Fruit fly (Drosophila melanogaster) whole organism, larva: ENCODE results near the gene VhaAC39-1.
A peak's percentile ranks its signal among the peaks of the same experiment; 100 is the strongest.

Experiments
- noc ChIP-seq: fragments of 200-800 bp; sonication (Bioruptor generic); optimal IDR thresholded peaks from 3 replicates; lab custom pipeline; 2019; ENCODE audit warnings: missing biosample characterization, mild to moderate bottlenecking, missing genetic modification characterization, moderate library complexity

VhaAC39-1 gene

DNA sequence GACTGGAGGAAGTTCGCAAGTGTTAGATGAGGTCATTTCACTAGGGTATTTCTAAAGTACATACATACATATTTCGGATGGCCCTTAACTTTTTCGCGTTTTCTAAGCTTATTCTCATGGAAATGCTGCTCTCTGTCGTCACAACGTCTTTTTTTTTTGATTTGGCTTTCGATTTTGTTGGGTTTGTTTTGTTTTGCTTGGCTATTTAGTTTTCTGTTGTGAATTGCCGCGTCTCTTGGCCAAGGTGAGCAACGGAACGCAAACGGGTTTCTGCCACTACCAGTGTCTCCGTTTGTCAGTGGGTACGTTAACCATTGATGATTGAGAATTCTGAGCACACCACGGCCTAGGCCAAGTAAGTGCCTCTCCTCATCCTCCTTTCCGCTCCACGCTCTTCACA, 14.4 kb upstream of the VhaAC39-1 start:
- TF ChIP-seq noc, result no peak

DNA sequence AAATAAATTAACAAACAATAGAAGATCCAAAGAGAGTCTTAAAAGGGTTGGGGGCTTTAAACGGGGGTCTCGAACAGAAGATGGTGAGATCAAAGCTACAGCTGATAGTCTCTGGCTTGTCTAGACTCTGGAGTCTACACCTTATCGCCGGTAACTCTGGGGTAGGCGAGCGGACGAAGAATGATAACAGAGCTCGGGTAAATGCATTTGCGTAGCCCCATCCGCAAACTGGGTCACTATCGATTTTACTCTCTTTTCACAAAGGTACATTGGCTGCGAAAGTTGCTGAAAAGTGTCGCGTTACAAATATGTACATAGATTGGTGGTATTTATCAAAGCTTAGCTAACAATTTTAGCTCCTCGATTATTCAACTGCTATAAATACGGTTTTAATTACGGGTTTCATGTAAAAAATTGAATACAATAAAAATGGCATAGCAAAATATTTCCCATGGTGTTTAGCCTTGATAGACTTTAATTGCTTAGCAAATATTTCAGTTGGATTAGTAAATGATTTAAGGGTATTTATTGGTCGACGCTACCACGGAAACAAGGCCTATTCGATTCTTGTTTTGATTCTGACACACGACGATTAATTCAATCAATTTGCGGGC, 13.6 kb upstream of the VhaAC39-1 start:
- no peak for TF ChIP-seq noc

DNA sequence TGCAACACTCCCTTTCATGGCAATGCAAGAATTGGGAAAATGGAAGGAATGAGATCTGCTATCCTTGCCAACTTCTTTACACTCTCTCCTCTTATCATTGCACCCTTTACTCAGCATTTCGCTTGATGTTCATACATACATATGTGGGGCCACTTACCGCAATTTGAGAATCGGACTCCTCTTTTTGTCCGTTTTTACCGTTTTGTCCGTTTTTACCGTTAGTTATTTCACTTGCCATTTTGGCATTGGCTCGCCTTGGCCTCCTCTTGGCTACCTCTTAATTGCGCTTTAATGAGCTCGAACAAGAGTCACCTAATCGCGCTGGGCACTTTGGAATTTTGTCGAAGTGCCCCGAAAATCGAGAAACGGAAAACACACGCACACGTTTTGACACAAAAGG, 12.8 kb upstream of the VhaAC39-1 start:
- TF ChIP-seq noc, result no peak

DNA sequence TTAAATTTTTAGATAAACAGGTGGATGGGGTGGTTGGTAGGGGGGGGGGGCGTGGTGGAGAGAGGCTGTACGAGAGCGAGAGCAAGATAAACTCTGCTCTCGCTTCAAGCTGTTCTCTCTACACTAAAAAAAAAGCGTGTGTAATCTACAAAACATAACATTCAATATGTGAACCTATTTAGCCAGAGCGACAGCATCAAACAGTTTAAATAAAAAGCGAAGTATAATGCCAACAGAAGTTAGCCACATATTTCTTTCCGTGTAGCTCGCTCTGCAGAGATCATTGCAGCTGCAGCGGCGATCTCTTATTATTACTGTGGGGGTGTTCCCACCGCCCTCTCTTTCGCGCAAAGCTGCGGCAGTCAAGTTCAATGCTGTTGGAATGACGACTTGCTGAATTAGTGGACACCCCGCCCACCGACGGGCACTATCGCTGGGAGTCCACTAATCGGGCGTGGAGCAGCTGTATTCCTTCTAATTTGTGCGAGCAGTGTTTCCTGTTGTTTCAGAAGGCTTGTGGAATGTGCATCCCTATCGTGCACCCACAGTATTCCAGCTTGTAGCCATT, 12.0 kb upstream of the VhaAC39-1 start, which contains the start of gene CG2930:
TSS of gene CG2930 (plus strand) at position 518 of the 568 bp plus-strand sequence.
- no peak for TF ChIP-seq noc

DNA sequence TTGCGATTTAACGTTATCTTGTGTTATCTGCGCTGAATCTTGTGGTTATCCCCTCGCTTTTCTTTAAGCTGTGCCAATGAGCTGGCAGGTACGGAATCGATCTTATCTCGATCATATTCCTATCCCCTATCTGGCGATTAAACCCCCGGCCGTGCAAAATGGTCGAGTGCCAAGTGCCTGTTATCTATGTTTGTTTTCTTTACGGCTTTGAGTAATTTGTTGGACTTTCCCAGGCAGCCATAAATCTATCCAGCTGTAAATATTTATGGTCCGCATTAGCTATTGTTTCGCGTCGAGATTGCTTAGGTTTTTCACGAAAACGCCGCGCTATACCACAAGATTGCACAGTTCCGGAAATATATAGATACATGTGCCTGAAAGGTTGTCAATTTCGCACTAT, 11.5 kb upstream of the VhaAC39-1 start:
- TF ChIP-seq noc, result peak; percentile 70

DNA sequence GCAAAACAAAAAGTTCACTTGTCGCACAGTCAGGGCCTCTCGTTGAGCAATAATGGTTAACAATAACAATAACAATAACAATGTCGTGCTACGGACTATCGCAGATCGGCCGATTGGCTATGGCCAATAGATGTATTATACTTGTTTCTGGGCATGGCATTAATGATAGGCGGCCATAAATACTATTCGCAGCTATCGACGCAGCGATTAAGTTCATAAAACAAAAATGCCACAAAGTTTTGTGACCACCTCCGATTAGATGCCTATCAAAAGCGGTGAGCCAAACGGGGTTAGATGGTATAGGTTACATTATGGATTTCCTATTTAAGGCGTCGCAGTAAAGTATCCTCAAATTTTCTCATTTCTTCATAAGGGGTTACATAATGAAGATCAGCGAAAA, 10.0 kb upstream of the VhaAC39-1 start:
- TF ChIP-seq noc, result peak; percentile 52

DNA sequence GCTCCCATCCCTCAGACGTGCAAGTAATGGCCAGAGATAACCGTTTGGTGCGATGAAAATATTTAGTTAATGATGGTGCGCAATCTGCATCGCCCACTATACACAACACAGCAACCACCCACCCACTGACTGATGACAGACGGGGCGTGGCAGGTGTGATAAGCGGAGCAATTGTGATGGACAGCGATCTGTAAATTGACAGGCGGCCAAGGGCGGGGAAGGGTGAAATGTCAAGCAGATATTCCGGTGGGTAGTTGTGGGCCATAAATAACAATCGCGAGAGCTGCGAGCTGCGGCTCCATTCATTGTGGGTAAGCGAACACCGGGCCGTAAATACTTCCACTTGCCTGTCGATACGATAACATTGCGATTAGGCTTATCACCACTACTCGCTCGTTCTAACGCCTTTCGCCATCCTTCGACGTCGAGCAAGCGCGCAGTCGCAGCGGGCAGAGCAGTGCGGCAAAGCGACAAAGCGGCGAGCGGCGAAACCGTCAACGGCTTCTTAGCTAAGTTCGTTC, 8.6 kb upstream of the VhaAC39-1 start, which contains the start of gene yin:
TSS of gene yin (minus strand) at position 51 of the 521 bp plus-strand sequence.
- peak; percentile 18 for TF ChIP-seq noc

DNA sequence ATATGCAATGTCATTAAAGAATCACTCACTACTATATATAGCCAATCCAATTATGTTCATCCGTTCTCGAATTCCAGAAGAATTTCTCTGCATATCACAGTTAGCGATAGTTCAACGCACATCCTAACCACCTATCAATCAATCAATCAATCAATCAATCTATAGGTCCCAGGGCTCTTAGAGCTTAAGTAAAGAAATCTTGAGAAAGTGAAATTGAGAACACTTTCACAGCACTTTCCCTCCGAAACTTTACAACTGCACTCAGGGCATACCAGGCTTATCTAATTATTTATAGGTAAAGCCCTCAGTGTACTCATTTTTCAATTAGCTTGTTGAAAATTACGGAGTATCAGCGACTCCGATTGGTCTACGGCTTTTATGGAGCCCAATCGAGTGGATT, 6.1 kb upstream of the VhaAC39-1 start:
- TF ChIP-seq noc, result no peak

DNA sequence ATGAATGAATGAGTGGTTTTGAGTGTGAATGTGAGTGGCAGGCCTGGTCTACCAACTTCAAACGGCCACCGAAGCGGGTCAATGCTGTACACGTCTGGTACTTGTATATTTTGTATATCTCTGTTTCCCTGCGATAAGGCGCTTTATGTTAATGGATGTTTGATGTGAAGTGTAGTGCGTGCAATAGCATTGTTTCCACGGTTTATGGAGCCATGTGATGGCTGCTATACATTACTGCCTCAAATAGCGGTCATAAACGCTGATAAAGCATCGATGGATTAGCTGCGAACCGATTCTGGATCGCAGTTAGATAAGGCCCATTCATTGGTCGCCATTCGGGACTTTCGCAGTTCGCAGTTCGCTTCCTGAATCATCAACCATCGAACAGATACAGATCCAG, 5.6 kb upstream of the VhaAC39-1 start:
- TF ChIP-seq noc, result no peak

DNA sequence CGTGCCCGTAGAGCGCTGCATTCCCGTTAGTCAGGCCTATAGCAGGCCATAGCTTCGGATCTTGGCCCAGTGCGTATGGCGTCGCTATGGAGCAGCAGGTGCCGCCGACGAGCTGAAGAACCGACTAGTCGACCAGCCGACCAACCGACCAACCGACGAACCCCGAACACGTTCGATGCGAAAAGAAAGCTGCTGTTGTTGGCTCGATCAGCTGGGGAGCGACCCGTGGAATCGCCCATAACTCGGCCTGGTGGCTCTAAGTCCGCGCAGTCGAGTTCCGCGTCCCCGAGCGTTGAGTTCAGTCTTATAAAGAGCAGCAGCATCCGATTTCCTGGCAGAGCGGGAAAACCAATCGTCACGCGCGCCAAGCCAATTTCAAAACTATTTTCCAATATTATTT, 3.4 kb downstream of the VhaAC39-1 start, which contains the start of gene CG15239:
TSS of gene CG15239 (plus strand) at position 265 of the 400 bp plus-strand sequence.
- no peak for TF ChIP-seq noc

DNA sequence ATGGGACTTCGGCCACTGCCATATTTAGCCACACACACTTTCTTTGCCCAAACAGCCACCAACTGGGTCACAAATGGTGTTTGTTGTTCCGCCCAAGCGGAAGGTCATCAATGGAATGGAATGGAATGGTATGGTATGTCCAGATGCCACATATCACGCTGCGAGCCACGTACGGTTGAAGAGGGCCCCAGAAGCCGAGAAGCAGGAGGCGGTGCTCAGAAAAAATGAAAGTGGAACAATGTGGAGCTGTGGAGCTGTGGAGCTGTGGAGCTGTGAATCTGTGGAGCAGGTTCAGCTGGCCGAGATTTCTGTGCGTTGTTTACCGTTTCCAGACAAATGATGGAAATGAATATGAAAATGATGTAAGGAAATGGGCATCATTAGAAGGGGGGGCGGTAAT, 6.2 kb downstream of the VhaAC39-1 start:
- TF ChIP-seq noc, result no peak

DNA sequence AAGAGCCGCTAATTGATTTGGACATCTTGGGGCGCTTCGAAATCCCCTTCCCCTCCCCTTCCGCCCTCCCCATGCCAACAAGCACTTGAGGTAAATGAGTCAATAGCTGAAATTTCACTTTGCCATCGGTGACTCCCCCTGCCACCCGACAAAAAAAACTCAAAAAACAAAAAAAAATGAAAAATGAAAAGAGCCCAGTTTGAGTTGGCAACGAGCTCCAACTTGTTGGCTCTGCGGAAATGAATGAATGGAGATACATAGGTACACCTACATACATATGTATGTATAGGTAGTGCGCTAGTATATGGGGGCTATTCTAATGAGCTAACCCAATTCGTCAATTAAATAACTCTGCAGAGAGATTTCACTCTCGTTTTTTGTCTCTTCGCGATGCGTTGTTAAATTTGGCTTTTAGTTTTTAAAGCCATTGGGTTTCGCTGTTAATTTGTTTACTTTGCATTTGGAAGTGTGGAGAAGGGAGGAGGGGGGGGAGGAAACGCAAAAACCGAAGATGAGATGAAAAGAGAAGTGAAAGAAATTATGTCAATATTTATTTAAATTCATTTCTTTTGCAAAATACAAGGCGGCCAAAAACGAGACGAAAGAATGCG, 7.2 kb downstream of the VhaAC39-1 start:
- TF ChIP-seq noc, result no peak

DNA sequence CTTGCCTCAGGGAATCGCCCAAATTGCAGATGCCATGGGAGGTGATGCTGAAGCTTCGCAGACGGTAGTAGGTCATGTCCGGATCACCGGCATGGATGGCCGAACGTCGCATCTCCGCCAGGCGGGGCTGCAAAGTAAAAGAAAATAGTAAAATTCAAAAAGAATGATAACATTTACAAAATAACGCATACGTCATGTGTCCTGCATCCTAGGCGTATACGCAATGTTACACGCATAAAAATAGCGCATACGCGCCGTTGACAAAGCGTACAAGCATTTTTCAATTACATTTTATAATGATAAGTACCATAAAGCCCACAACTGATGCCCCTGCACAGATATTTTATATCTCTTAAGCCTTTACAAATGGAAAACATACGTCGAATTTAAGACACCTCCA, 21.4 kb downstream of the VhaAC39-1 start:
- no peak for TF ChIP-seq noc

DNA sequence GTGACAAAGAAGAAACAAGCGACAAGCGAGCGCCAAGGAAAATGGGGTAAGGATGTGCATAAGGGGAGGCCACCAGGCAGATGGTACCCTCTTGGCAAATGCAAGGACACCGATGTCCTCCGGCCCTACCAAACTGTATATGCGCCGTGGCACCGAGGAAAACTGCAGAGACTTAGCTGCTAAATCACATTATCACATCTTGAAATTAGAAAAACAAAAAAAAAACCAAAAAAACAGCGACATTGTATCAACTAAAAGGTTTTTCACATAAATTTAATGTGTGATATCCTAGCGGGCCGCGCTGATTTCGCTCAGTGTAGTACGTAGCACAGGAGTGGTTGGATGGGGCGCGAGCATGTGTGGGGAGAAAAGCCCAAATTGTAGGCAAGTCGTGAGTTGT, 48.0 kb downstream of the VhaAC39-1 start:
- no peak for TF ChIP-seq noc

DNA sequence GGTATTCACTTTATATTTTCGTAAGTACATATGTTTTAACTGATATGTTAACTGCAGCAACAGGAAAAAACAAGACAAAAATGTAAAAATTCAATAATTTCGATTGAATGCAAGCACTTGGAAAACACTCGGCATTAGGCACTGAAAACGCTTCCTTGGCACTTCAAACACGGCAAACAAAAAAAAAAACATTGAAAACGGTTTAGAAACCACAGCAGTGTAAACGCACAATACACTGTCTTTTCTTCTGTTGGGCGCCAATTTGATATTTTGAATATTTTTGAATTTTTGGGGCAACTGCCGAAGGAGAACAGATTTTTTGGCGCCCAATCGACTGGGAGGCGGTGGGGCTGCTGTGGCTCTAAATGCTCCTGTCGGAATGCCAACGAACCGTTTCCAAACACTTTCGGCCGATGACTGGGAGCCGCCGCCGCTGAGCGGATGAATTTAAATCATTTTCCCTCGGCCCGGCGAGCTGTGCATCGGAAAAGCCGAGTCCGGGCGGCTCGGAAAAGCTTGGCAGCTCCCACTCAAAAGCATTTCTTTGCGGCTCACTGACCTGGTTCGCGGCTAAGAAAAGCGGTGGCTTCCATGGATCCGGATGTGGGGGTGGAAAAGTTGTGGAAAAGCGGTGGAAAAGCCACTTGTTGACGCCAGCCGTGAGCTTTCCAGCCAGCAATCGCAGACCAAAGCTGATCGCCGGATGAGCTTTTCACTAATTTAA, 50.1 kb downstream of the VhaAC39-1 start, which contains the start of gene CG42541:
TSS of gene CG42541 (minus strand) at position 51 of the 724 bp plus-strand sequence.
- TF ChIP-seq noc, result no peak

DNA sequence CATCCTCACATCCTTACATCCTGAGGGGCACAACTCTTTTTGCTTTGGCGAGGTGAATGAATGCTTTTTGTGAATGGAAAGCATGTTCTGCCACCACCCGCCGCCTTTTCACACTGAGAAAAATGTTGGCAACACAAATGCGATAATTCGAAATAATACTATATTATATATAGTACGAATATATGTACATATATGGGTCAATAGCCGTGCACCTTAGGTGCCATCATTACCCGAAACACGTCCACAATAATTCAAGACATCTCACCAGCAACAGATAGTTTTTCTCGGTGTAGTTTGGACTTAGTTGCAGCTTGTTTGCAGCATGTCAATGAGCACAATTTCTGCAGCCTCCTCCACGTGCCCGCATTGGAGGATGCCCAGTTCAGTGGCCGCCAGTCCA, 51.1 kb downstream of the VhaAC39-1 start:
- TF ChIP-seq noc, result no peak
